Worm (Caenorhabditis elegans) whole organism, mixed stage, embryonic: ENCODE data around the gene lgmn-1.

ENCODE experiments used
- M03D4.4 ChIP-seq: sonication (generic microtip); optimal IDR thresholded peaks from 2 replicates; lab custom pipeline; 2017; ENCODE audit warnings: mild to moderate bottlenecking, missing genetic modification characterization, missing compliant biosample characterization
- bed-3 ChIP-seq: fragments of 200-800 bp; sonication (Bioruptor generic); optimal IDR thresholded peaks from 3 replicates; lab custom pipeline; 2018; ENCODE audit warnings: mild to moderate bottlenecking, missing genetic modification characterization, moderate library complexity, missing compliant biosample characterization
- blmp-1 ChIP-seq: fragments of 150-350 bp; optimal IDR thresholded peaks from 2 replicates; lab custom pipeline; 2014; ENCODE audit warnings: missing biosample characterization, missing genetic modification characterization
- ceh-39 ChIP-seq: fragments of 150-350 bp; optimal IDR thresholded peaks from 2 replicates; lab custom pipeline; 2014; ENCODE audit warnings: missing biosample characterization, missing genetic modification characterization
- ceh-83 ChIP-seq: fragments of 200-800 bp; sonication (Bioruptor generic); optimal IDR thresholded peaks from 2 replicates; lab custom pipeline; 2018; ENCODE audit warnings: mild to moderate bottlenecking, missing genetic modification characterization, missing compliant biosample characterization
- ces-1 ChIP-seq: fragments of 150-350 bp; optimal IDR thresholded peaks from 2 replicates; lab custom pipeline; 2014; ENCODE audit warnings: missing biosample characterization, missing genetic modification reagents, missing genetic modification characterization
- cnd-1 ChIP-seq: fragments of 200-800 bp; sonication (Bioruptor generic); optimal IDR thresholded peaks from 2 replicates; lab custom pipeline; 2018; ENCODE audit warnings: mild to moderate bottlenecking, missing genetic modification characterization, missing compliant biosample characterization
- drap-1 ChIP-seq: fragments of 200-800 bp; sonication (Bioruptor generic); optimal IDR thresholded peaks from 3 replicates; lab custom pipeline; 2018; ENCODE audit warnings: mild to moderate bottlenecking, missing genetic modification characterization, missing compliant biosample characterization
- elt-1 ChIP-seq: sonication (generic microtip); optimal IDR thresholded peaks from 2 replicates; lab custom pipeline; 2017; ENCODE audit warnings: missing genetic modification characterization, mild to moderate bottlenecking, missing compliant biosample characterization, antibody characterized with exemption, moderate library complexity, borderline replicate concordance; ENCODE audit not compliant: insufficient read depth
- flh-1 ChIP-seq: fragments of 200-800 bp; sonication (Bioruptor generic); optimal IDR thresholded peaks from 2 replicates; lab custom pipeline; 2018; ENCODE audit warnings: mild to moderate bottlenecking, missing genetic modification characterization, moderate library complexity, missing compliant biosample characterization
- ham-2 ChIP-seq: fragments of 200-800 bp; sonication (Bioruptor generic); optimal IDR thresholded peaks from 2 replicates; lab custom pipeline; 2018; ENCODE audit warnings: mild to moderate bottlenecking, missing genetic modification characterization, missing compliant biosample characterization
- hlh-1 ChIP-seq: fragments of 150-350 bp; optimal IDR thresholded peaks from 2 replicates; lab custom pipeline; 2014; ENCODE audit warnings: missing biosample characterization, missing genetic modification reagents, missing genetic modification characterization
- lin-13 ChIP-seq: fragments of 150-350 bp; optimal IDR thresholded peaks from 2 replicates; lab custom pipeline; 2014; ENCODE audit warnings: missing biosample characterization, missing genetic modification characterization
- lin-32 ChIP-seq: fragments of 200-800 bp; sonication (Bioruptor generic); optimal IDR thresholded peaks from 2 replicates; lab custom pipeline; 2018; ENCODE audit warnings: mild to moderate bottlenecking, missing genetic modification characterization, missing compliant biosample characterization
- mab-5 ChIP-seq: fragments of 150-350 bp; optimal IDR thresholded peaks from 2 replicates; lab custom pipeline; 2014; ENCODE audit warnings: missing biosample characterization, missing genetic modification characterization
- mep-1 ChIP-seq: fragments of 150-350 bp; optimal IDR thresholded peaks from 2 replicates; lab custom pipeline; 2017; ENCODE audit warnings: missing biosample characterization, missing genetic modification reagents, missing genetic modification characterization, inconsistent platforms
- mls-2 ChIP-seq: sonication (generic microtip); optimal IDR thresholded peaks from 2 replicates; lab custom pipeline; 2016; ENCODE audit warnings: mild to moderate bottlenecking, missing genetic modification characterization, moderate library complexity, missing compliant biosample characterization
- nhr-12 ChIP-seq: fragments of 150-350 bp; optimal IDR thresholded peaks from 2 replicates; lab custom pipeline; 2014; ENCODE audit warnings: missing biosample characterization, missing genetic modification characterization
- nhr-2 ChIP-seq: fragments of 150-350 bp; optimal IDR thresholded peaks from 2 replicates; lab custom pipeline; 2014; ENCODE audit warnings: missing biosample characterization, missing genetic modification characterization
- nhr-237 ChIP-seq: fragments of 150-350 bp; optimal IDR thresholded peaks from 2 replicates; lab custom pipeline; 2014; ENCODE audit warnings: missing biosample characterization, missing genetic modification characterization
- nhr-28 ChIP-seq: fragments of 150-350 bp; optimal IDR thresholded peaks from 2 replicates; lab custom pipeline; 2014; ENCODE audit warnings: missing biosample characterization, missing genetic modification characterization
- nhr-76 ChIP-seq: sonication (generic microtip); optimal IDR thresholded peaks from 2 replicates; lab custom pipeline; 2017; ENCODE audit warnings: missing biosample characterization, missing genetic modification characterization
- pha-4 ChIP-seq: fragments of 150-350 bp; optimal IDR thresholded peaks from 2 replicates; lab custom pipeline; 2018; ENCODE audit warnings: missing biosample characterization, missing genetic modification reagents, missing genetic modification characterization
- sem-2 ChIP-seq: fragments of 200-800 bp; sonication (Bioruptor generic); optimal IDR thresholded peaks from 2 replicates; lab custom pipeline; 2018; ENCODE audit warnings: mild to moderate bottlenecking, missing genetic modification characterization, missing compliant biosample characterization
- snpc-4 ChIP-seq: fragments of 150-350 bp; optimal IDR thresholded peaks from 2 replicates; lab custom pipeline; 2014; ENCODE audit warnings: missing biosample characterization, missing genetic modification characterization
- sptf-1 ChIP-seq: sonication (generic microtip); optimal IDR thresholded peaks from 2 replicates; lab custom pipeline; 2017; ENCODE audit warnings: mild to moderate bottlenecking, missing genetic modification characterization, moderate library complexity, missing compliant biosample characterization
- tbx-8 ChIP-seq: fragments of 200-800 bp; sonication (Bioruptor generic); optimal IDR thresholded peaks from 2 replicates; lab custom pipeline; 2018; ENCODE audit warnings: mild to moderate bottlenecking, missing genetic modification characterization, moderate library complexity, missing compliant biosample characterization
- unc-120 ChIP-seq: sonication (generic microtip); optimal IDR thresholded peaks from 2 replicates; lab custom pipeline; 2017; ENCODE audit warnings: missing genetic modification characterization, missing compliant biosample characterization; ENCODE audit not compliant: poor library complexity, severe bottlenecking
- unc-39 ChIP-seq: fragments of 150-350 bp; optimal IDR thresholded peaks from 2 replicates; lab custom pipeline; 2014; ENCODE audit warnings: missing biosample characterization, missing genetic modification characterization
- zip-8 ChIP-seq: fragments of 150-350 bp; optimal IDR thresholded peaks from 2 replicates; lab custom pipeline; 2014; ENCODE audit warnings: missing biosample characterization, missing genetic modification characterization
- ztf-11 ChIP-seq: fragments of 150-350 bp; optimal IDR thresholded peaks from 2 replicates; lab custom pipeline; 2014; ENCODE audit warnings: missing biosample characterization, missing genetic modification characterization

lgmn-1 gene

ce11 chrV:12531084-12531483 is 18.2 kb downstream of the lgmn-1 start:
- TF ChIP-seq lin-32 (GFP tag; lab: Kevin White, UChicago) (no peak), unc-120 (tag; lab: Kevin White, UChicago) (no peak), mls-2 (tag; lab: Kevin White, UChicago) (no peak), mep-1 (tag; lab: Kevin White, UChicago) (no peak), ces-1 (GFP tag; lab: Kevin White, UChicago) (peak; percentile 5), snpc-4 (tag; lab: Kevin White, UChicago) (no peak)

ce11 chrV:12532369-12532768 is 19.5 kb downstream of the lgmn-1 start:
- TF ChIP-seq unc-39 (no peak), mls-2 (tag; lab: Kevin White, UChicago) (no peak), unc-120 (tag; lab: Kevin White, UChicago) (no peak), M03D4.4 (tag; lab: Kevin White, UChicago) (no peak), zip-8 (tag; lab: Kevin White, UChicago) (peak; percentile 75), nhr-237 (tag; lab: Kevin White, UChicago) (no peak), nhr-28 (tag; lab: Kevin White, UChicago) (no peak), sem-2 (GFP tag; lab: Kevin White, UChicago) (no peak), bed-3 (no peak)
- TF ChIP-seq, all 35 proteins: peak for 1

- no peak for TF ChIP-seq M03D4.4 (tag; lab: Kevin White, UChicago)
- no peak for TF ChIP-seq drap-1
- no peak for TF ChIP-seq tbx-8 (GFP tag; lab: Kevin White, UChicago)
- no peak for TF ChIP-seq cnd-1 (tag; lab: Kevin White, UChicago)
- no peak for TF ChIP-seq nhr-2 (tag; lab: Kevin White, UChicago)
- no peak for TF ChIP-seq zip-8 (tag; lab: Kevin White, UChicago)
- no peak for TF ChIP-seq sptf-1 (tag; lab: Kevin White, UChicago)
- TF ChIP-seq mab-5: no peak
- no peak for TF ChIP-seq sem-2 (GFP tag; lab: Kevin White, UChicago)
- TF ChIP-seq mls-2 (tag; lab: Kevin White, UChicago): no peak
- no peak for TF ChIP-seq mep-1 (tag; lab: Kevin White, UChicago)
Observed at ce11 chrV:12533635-12534150, 20.8 kb downstream of the lgmn-1 start.

DNA sequence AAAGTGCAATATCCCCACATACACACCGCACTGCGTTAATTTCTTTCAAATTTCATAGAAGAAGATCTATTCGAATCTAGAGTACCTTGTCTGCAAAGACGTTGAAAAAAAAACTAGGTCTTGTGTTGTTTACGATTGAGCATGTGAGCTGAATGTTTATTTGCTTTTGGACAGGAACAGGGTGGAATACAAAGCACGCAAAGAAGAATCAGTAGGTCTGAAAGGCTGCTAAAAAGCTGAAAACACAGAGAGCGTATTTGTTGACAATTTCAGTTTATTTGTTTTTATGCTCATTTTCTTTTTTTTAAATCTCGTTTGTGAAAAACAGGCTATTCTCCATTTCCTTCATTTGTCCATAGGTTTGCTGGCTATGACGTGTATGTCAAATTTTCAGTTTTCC is 22.1 kb downstream of the lgmn-1 start:
- TF ChIP-seq mep-1 (tag; lab: Kevin White, UChicago): no peak
- no peak for TF ChIP-seq cnd-1 (tag; lab: Kevin White, UChicago)
- TF ChIP-seq ceh-83 (GFP tag; lab: Kevin White, UChicago): no peak
- TF ChIP-seq sptf-1 (tag; lab: Kevin White, UChicago): no peak
- TF ChIP-seq flh-1 (GFP tag; lab: Kevin White, UChicago): no peak
- no peak for TF ChIP-seq mab-5
- TF ChIP-seq drap-1: no peak
- TF ChIP-seq elt-1 (tag; lab: Kevin White, UChicago): no peak
- TF ChIP-seq sem-2 (GFP tag; lab: Kevin White, UChicago): no peak
- TF ChIP-seq tbx-8 (GFP tag; lab: Kevin White, UChicago): no peak
- no peak for TF ChIP-seq ham-2 (GFP tag; lab: Kevin White, UChicago)
- no peak for TF ChIP-seq unc-120 (tag; lab: Kevin White, UChicago)
- no peak for TF ChIP-seq nhr-2 (tag; lab: Kevin White, UChicago)
- no peak for TF ChIP-seq ces-1 (GFP tag; lab: Kevin White, UChicago)
- no peak for TF ChIP-seq lin-13
- TF ChIP-seq blmp-1: no peak

ce11 chrV:12536409-12537038 is 23.7 kb downstream of the lgmn-1 start:
- TF ChIP-seq pha-4 (tag; lab: Kevin White, UChicago) (no peak), flh-1 (GFP tag; lab: Kevin White, UChicago) (no peak), hlh-1 (no peak), zip-8 (tag; lab: Kevin White, UChicago) (no peak), lin-32 (GFP tag; lab: Kevin White, UChicago) (no peak), mls-2 (tag; lab: Kevin White, UChicago) (no peak), ztf-11 (tag; lab: Kevin White, UChicago) (no peak), ham-2 (GFP tag; lab: Kevin White, UChicago) (no peak), unc-120 (tag; lab: Kevin White, UChicago) (no peak), tbx-8 (GFP tag; lab: Kevin White, UChicago) (no peak), ceh-39 (no peak), nhr-76 (tag; lab: Kevin White, UChicago) (no peak), unc-39 (no peak), nhr-28 (tag; lab: Kevin White, UChicago) (no peak), lin-13 (no peak), nhr-2 (tag; lab: Kevin White, UChicago) (no peak), ceh-83 (GFP tag; lab: Kevin White, UChicago) (no peak), elt-1 (tag; lab: Kevin White, UChicago) (no peak), nhr-12 (tag; lab: Kevin White, UChicago) (no peak), sem-2 (GFP tag; lab: Kevin White, UChicago) (no peak)
